Worm (Caenorhabditis elegans) whole organism, L4 larva: ENCODE results near the gene Y15E3A.4.

Experiments
- lir-3 ChIP-seq: sonication (generic microtip); optimal IDR thresholded peaks from 2 replicates; lab custom pipeline; 2016; ENCODE audit warnings: mild to moderate bottlenecking, missing genetic modification characterization, missing compliant biosample characterization
- nhr-42 ChIP-seq: fragments of 200-800 bp; sonication (Bioruptor generic); IDR thresholded peaks from 2 replicates; pipeline ENCODE4 v1.3.6; 2022; ENCODE audit warnings: missing genetic modification characterization, missing compliant biosample characterization
- nhr-77 ChIP-seq: fragments of 150-350 bp; optimal IDR thresholded peaks from 2 replicates; lab custom pipeline; 2014; ENCODE audit warnings: missing biosample characterization, missing genetic modification characterization

ce11 chrX:15379882-15380281, 49.1 kb downstream of the Y15E3A.4 start:
- TF ChIP-seq nhr-42 (GFP tag; lab: Robert Waterston, UW): no peak
- no peak for TF ChIP-seq nhr-77
- no peak for TF ChIP-seq lir-3 (tag; lab: Kevin White, UChicago)
